Worm (Caenorhabditis elegans) whole organism, L2 larva: ENCODE measurements around the gene nhr-116.

Experiments
- C34F6.9 ChIP-seq: fragments of 150-350 bp; optimal IDR thresholded peaks from 2 replicates; lab custom pipeline; 2014; ENCODE audit warnings: missing biosample characterization, missing genetic modification characterization
- Y55F3AM.14 ChIP-seq: fragments of 200-800 bp; sonication (Bioruptor generic); optimal IDR thresholded peaks from 2 replicates; lab custom pipeline; 2018; ENCODE audit warnings: mild to moderate bottlenecking, missing genetic modification characterization, missing compliant biosample characterization
- ZK546.5 ChIP-seq: sonication (generic microtip); optimal IDR thresholded peaks from 2 replicates; lab custom pipeline; 2017; ENCODE audit warnings: missing biosample characterization, missing genetic modification characterization
- ama-1 ChIP-seq: fragments of 150-350 bp; optimal IDR thresholded peaks from 2 replicates; lab custom pipeline; 2018; ENCODE audit warnings: inconsistent platforms
- blmp-1 ChIP-seq: sonication (generic microtip); optimal IDR thresholded peaks from 2 replicates; lab custom pipeline; 2017; ENCODE audit warnings: missing genetic modification characterization, mild to moderate bottlenecking, missing compliant biosample characterization, antibody characterized with exemption, moderate library complexity; ENCODE audit not compliant: insufficient read depth
- ceh-16 ChIP-seq: fragments of 150-350 bp; optimal IDR thresholded peaks from 2 replicates; lab custom pipeline; 2014; ENCODE audit warnings: missing biosample characterization, missing genetic modification characterization
- elt-1 ChIP-seq: fragments of 150-350 bp; optimal IDR thresholded peaks from 2 replicates; lab custom pipeline; 2014; ENCODE audit warnings: missing biosample characterization, missing genetic modification characterization
- elt-3 ChIP-seq: sonication (generic microtip); optimal IDR thresholded peaks from 2 replicates; lab custom pipeline; 2017; ENCODE audit warnings: missing biosample characterization, missing genetic modification characterization
- gmeb-1 ChIP-seq: fragments of 150-350 bp; optimal IDR thresholded peaks from 2 replicates; lab custom pipeline; 2014; ENCODE audit warnings: missing biosample characterization, missing genetic modification characterization
- lin-11 ChIP-seq: fragments of 150-350 bp; sonication (generic microtip); optimal IDR thresholded peaks from 2 replicates; lab custom pipeline; 2014; ENCODE audit warnings: missing biosample characterization, missing genetic modification characterization, inconsistent platforms, mixed read lengths
- lin-13 ChIP-seq: fragments of 150-350 bp; optimal IDR thresholded peaks from 2 replicates; lab custom pipeline; 2014; ENCODE audit warnings: missing biosample characterization, missing genetic modification reagents, missing genetic modification characterization
- lin-39 ChIP-seq: fragments of 150-350 bp; optimal IDR thresholded peaks from 2 replicates; lab custom pipeline; 2014; ENCODE audit warnings: missing biosample characterization, missing genetic modification reagents, missing genetic modification characterization
- lsy-2 ChIP-seq, 2 experiments: fragments of 150-350 bp in 1 of 2; sonication (generic microtip) in 1 of 2; optimal IDR thresholded peaks; 2 replicates each; lab custom pipeline; 2014 to 2017; ENCODE audit warnings: missing biosample characterization in 2 of 2, missing genetic modification characterization in 2 of 2
- mab-5 ChIP-seq: fragments of 150-350 bp; optimal IDR thresholded peaks from 2 replicates; lab custom pipeline; 2014; ENCODE audit warnings: missing biosample characterization, missing genetic modification characterization
- mbf-1 ChIP-seq: sonication (generic microtip); optimal IDR thresholded peaks from 2 replicates; lab custom pipeline; 2017; ENCODE audit warnings: missing biosample characterization, missing genetic modification characterization
- mdl-1 ChIP-seq, 2 experiments: fragments of 150-350 bp in 1 of 2; sonication (generic microtip) in 1 of 2; optimal IDR thresholded peaks; 2 replicates each; lab custom pipeline; 2017; ENCODE audit warnings: missing biosample characterization in 2 of 2, missing genetic modification characterization in 2 of 2
- nhr-10 ChIP-seq: sonication (generic microtip); optimal IDR thresholded peaks from 2 replicates; lab custom pipeline; 2017; ENCODE audit warnings: missing biosample characterization, missing genetic modification characterization
- nhr-11 ChIP-seq: fragments of 150-350 bp; optimal IDR thresholded peaks from 2 replicates; lab custom pipeline; 2014; ENCODE audit warnings: missing biosample characterization, missing genetic modification characterization
- nhr-12 ChIP-seq: fragments of 150-350 bp; optimal IDR thresholded peaks from 2 replicates; lab custom pipeline; 2014; ENCODE audit warnings: missing biosample characterization, missing genetic modification characterization
- nhr-21 ChIP-seq: fragments of 150-350 bp; optimal IDR thresholded peaks from 2 replicates; lab custom pipeline; 2014; ENCODE audit warnings: missing biosample characterization, missing genetic modification characterization
- nhr-237 ChIP-seq: fragments of 150-350 bp; optimal IDR thresholded peaks from 2 replicates; lab custom pipeline; 2014; ENCODE audit warnings: missing biosample characterization, missing genetic modification characterization
- nhr-25 ChIP-seq: fragments of 150-350 bp; sonication (generic microtip); optimal IDR thresholded peaks from 3 replicates; lab custom pipeline; 2014; ENCODE audit warnings: missing biosample characterization, missing genetic modification characterization
- nhr-6 ChIP-seq: fragments of 150-350 bp; optimal IDR thresholded peaks from 2 replicates; lab custom pipeline; 2014; ENCODE audit warnings: missing biosample characterization, missing genetic modification characterization
- nhr-77 ChIP-seq: fragments of 150-350 bp; optimal IDR thresholded peaks from 2 replicates; lab custom pipeline; 2014; ENCODE audit warnings: missing biosample characterization, missing genetic modification characterization
- peb-1 ChIP-seq: fragments of 150-350 bp; optimal IDR thresholded peaks from 2 replicates; lab custom pipeline; 2014; ENCODE audit warnings: missing biosample characterization, missing genetic modification characterization
- sem-4 ChIP-seq: fragments of 150-350 bp; optimal IDR thresholded peaks from 2 replicates; lab custom pipeline; 2014; ENCODE audit warnings: missing biosample characterization, missing genetic modification reagents, missing genetic modification characterization
- skn-1 ChIP-seq: sonication (generic microtip); optimal IDR thresholded peaks from 2 replicates; lab custom pipeline; 2017; ENCODE audit warnings: missing biosample characterization, missing genetic modification characterization
- sma-3 ChIP-seq: sonication (generic microtip); optimal IDR thresholded peaks from 2 replicates; lab custom pipeline; 2016; ENCODE audit warnings: missing genetic modification reagents, missing genetic modification characterization, missing compliant biosample characterization
- snpc-4 ChIP-seq: fragments of 150-350 bp; optimal IDR thresholded peaks from 2 replicates; lab custom pipeline; 2014; ENCODE audit warnings: missing biosample characterization, missing genetic modification characterization
- unc-39 ChIP-seq: fragments of 150-350 bp; optimal IDR thresholded peaks from 2 replicates; lab custom pipeline; 2014; ENCODE audit warnings: missing biosample characterization, missing genetic modification characterization
- unc-55 ChIP-seq: fragments of 150-350 bp; sonication (generic microtip); optimal IDR thresholded peaks from 3 replicates; lab custom pipeline; 2014; ENCODE audit warnings: missing biosample characterization, missing genetic modification reagents, missing genetic modification characterization
- zag-1 ChIP-seq: fragments of 150-350 bp; optimal IDR thresholded peaks from 2 replicates; lab custom pipeline; 2014; ENCODE audit warnings: missing biosample characterization, missing genetic modification characterization
- ztf-1 ChIP-seq: fragments of 200-800 bp; sonication (Bioruptor generic); conservative IDR thresholded peaks from 2 replicates; pipeline ENCODE4 v1.3.6; 2022; ENCODE audit warnings: missing genetic modification characterization, missing compliant biosample characterization
- ztf-11 ChIP-seq: sonication (generic microtip); optimal IDR thresholded peaks from 2 replicates; lab custom pipeline; 2017; ENCODE audit warnings: missing biosample characterization, missing genetic modification characterization

Gene nhr-116

DNA sequence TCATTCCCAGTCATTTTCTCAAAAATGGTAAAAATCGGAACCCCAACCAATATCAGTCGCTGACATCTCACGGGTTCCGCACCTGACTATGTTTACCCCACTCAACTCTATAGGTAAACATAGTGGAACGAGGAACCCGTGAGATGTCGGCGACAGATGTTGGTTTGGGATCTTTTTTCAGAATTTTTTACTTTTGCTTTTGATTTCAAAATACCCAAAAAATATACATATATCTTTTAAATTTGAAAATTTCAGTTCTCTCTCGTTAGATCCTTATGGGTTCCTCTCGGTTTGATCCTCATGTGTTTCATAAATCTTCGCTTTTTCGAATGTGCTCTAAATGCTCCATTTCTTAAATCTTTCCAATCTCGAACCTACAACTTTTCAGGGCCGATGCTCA is 38.4 kb upstream of the nhr-116 start, which contains the start of gene srw-23:
srw-23 (plus strand) TSS at position 301 of the 400 bp plus-strand sequence.
- no peak for TF ChIP-seq peb-1 (tag; lab: Kevin White, UChicago)
- no peak for TF ChIP-seq lin-13
- no peak for TF ChIP-seq snpc-4 (tag; lab: Kevin White, UChicago)
- no peak for TF ChIP-seq nhr-6
- TF ChIP-seq sem-4 (tag; lab: Kevin White, UChicago), result no peak
- no peak for TF ChIP-seq nhr-25 (tag; lab: Kevin White, UChicago)
- TF ChIP-seq lsy-2 (tag; optimal IDR thresholded peaks at IDR 0.05; lab: Kevin White, UChicago), result no peak
- TF ChIP-seq nhr-77 (tag; lab: Kevin White, UChicago), result no peak
- no peak for TF ChIP-seq nhr-11 (tag; lab: Kevin White, UChicago)
- TF ChIP-seq mdl-1 (tag; optimal IDR thresholded peaks at IDR 0.05; lab: Kevin White, UChicago), result no peak
- no peak for TF ChIP-seq nhr-21

DNA sequence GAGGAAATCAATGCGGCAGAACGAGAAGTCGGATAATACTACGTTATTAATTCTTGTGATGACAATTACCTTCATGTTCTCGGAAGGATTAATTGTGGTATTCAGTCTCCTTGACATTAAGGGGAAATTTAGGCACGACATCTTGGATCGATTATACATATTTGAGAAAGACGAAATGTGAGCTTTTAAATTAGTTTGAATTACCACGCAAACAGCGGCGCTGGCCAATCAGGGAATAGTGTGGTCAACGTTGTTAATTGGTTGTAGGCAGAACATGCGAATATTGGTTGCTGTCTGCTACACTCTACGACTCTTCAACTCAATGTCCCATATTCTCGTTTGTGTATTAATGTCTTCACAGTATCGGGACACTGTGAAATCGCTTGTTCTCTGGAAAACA is 37.1 kb upstream of the nhr-116 start, which contains the start of gene F49A5.10:
F49A5.10 (plus strand) TSS at position 301 of the 400 bp plus-strand sequence.
- TF ChIP-seq sma-3 (GFP tag; lab: Kevin White, UChicago), result no peak
- TF ChIP-seq, all 48 proteins: peak for 0

DNA sequence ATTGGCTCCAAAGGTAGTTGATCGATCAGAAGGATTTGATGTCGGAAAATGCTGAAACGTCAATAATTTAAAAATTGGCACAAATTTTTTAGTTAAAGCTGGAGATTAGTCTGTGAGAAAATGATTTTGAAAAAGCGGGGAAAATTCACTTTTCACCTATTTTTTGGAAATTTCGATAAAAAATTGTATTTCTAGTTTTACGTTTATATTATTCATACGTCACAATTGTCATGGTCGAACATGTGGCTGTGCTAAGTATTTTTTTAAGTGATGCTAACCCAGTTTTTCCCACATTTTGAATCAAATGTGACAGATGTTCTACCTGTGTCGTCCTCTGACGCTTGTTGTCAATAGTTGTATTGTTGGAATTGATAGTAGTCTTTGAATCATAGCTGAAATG is 32.5 kb upstream of the nhr-116 start:
- TF ChIP-seq ztf-1 (GFP tag; lab: Robert Waterston, UW) (no peak), lin-39 (no peak), unc-55 (GFP tag; lab: Kevin White, UChicago) (no peak), nhr-237 (no peak), Y55F3AM.14 (GFP tag; lab: Kevin White, UChicago) (no peak), elt-1 (no peak), mbf-1 (tag; lab: Kevin White, UChicago) (no peak), mab-5 (tag; lab: Kevin White, UChicago) (no peak), sem-4 (tag; lab: Kevin White, UChicago) (no peak), nhr-77 (tag; lab: Kevin White, UChicago) (no peak), zag-1 (tag; lab: Kevin White, UChicago) (no peak), gmeb-1 (tag; lab: Kevin White, UChicago) (no peak), ceh-16 (tag; lab: Kevin White, UChicago) (no peak), nhr-21 (no peak), unc-39 (no peak), C34F6.9 (no peak), nhr-11 (tag; lab: Kevin White, UChicago) (no peak), ZK546.5 (tag; lab: Kevin White, UChicago) (no peak), nhr-10 (tag; lab: Kevin White, UChicago) (no peak), nhr-6 (no peak)

DNA sequence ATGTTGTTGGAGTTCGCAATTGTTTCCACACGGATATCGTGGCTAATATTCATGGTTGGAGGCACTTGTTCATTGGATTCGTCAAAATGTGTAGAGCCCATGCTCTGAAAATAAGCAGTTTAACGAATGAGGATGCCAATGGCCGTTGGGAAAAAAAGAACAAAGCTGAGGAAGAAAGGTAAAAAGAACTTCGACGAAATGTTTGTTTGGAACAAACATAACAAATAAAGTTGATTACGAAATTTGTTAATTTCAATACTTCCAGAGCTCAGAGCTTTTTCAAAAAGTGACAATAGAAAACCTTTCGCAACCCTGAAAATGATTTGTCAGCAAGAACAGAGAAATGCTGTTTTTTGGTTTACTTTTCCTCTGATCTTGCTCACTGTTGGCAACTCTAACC is 32.0 kb upstream of the nhr-116 start, which contains the start of gene F09C6.3:
F09C6.3 (minus strand) TSS at position 101 of the 400 bp plus-strand sequence.
- TF ChIP-seq nhr-237 (no peak), lin-11 (no peak)

DNA sequence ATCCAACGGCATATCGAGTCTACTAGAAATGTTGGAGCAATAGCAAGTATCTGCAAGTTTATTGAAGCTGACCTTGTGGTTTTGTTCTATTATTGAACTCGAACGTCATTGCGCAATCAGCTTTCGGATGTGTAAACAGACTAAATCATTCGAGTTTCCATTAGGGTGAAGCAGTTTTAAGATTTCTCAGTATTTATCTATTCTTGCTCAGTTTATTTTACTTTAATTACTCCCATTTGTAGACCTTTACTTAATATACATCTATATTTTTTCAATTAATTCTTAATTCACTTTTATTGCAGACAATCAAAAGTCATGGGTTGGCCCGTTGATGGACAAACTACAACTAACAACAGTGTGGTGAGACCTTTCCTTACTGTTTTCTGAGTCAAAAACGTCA is 31.4 kb upstream of the nhr-116 start, which contains the start of gene F09C6.14:
F09C6.14 (plus strand) TSS at position 301 of the 400 bp plus-strand sequence.
- TF ChIP-seq C34F6.9 (no peak), mab-5 (tag; lab: Kevin White, UChicago) (no peak), ceh-16 (tag; lab: Kevin White, UChicago) (no peak), nhr-10 (tag; lab: Kevin White, UChicago) (no peak), ZK546.5 (tag; lab: Kevin White, UChicago) (no peak), nhr-237 (no peak), snpc-4 (tag; lab: Kevin White, UChicago) (no peak), elt-3 (tag; lab: Kevin White, UChicago) (no peak)

DNA sequence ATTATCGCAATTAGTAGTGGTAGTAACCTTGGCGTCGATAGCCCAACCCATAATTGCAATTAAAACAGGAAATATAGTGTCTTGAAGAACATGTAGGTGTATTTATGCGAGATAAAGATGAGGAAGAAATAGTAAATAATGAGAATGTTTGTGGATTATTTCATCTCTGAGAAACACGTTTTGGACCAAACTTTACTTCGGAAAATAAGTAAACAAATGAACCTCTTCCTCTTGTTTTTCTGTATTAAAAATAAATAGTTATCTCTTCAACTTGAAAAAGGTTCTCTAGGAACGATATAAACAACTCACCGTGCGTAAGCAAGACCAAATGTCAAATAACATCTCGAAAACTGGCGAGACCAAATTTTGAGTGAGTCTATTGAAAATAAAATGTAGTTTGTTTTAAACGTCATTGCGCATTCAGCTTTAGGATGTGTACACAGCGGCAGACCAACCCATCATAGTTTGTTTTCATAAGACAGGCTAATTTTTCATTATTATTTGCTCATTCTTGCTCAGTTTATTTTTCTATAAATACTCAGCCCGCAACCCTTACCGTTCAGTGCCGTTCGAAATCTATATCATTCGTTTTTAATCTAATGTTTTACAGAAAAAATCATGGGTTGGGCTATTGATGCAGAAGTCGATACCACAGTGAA is 29.6 kb upstream of the nhr-116 start, which contains the start of the genes F09C6.11 and F09C6.12:
F09C6.11 (minus strand) TSS at position 51 of the 659 bp plus-strand sequence.
F09C6.12 (plus strand) TSS at position 609 of the 659 bp plus-strand sequence.
- no peak for TF ChIP-seq nhr-21
- TF ChIP-seq gmeb-1 (tag; lab: Kevin White, UChicago), result no peak
- no peak for TF ChIP-seq ztf-11
- TF ChIP-seq nhr-12, result no peak
- TF ChIP-seq mdl-1 (tag; optimal IDR thresholded peaks at IDR 0.05; lab: Kevin White, UChicago), result no peak
- TF ChIP-seq elt-1, result no peak
- no peak for TF ChIP-seq blmp-1 (tag; lab: Kevin White, UChicago)
- no peak for TF ChIP-seq mbf-1 (tag; lab: Kevin White, UChicago)
- no peak for TF ChIP-seq ama-1 (lab: Kevin White, UChicago)
- TF ChIP-seq zag-1 (tag; lab: Kevin White, UChicago), result no peak
- TF ChIP-seq nhr-237, result no peak
- TF ChIP-seq skn-1 (tag; lab: Kevin White, UChicago), result no peak
